ENCODE assay signal across 5 worm cellular contexts in genomic region chrII:14820460-14820859, ce11.
TF ChIP-seq lines count a peak whose summit lies in the region.

No protein-coding gene starts in this region.

TF ChIP-seq in whole organism, L1 larva, 84 proteins besides CTCF, POLR2A, EP300 and RAD21 (continues in another document):
- TF ChIP-seq elt-2 (tag; optimal IDR thresholded peaks at IDR 0.05; lab: Kevin White, UChicago) = no peak
- TF ChIP-seq ceh-88 (GFP tag; IDR thresholded peaks at IDR 0.05; lab: Robert Waterston, UW) = no peak
- no peak for TF ChIP-seq hlh-4 (tag; optimal IDR thresholded peaks at IDR 0.05; lab: Kevin White, UChicago)
- no peak for TF ChIP-seq Y116A8C.19 (tag; optimal IDR thresholded peaks at IDR 0.05; lab: Kevin White, UChicago; ENCODE audit: borderline replicate concordance)
- no peak for TF ChIP-seq mef-2 (tag; optimal IDR thresholded peaks at IDR 0.05; lab: Kevin White, UChicago)
- TF ChIP-seq lin-13 (GFP tag; optimal IDR thresholded peaks at IDR 0.05; lab: Kevin White, UChicago) = no peak
- no peak for TF ChIP-seq ets-5 (GFP tag; IDR thresholded peaks at IDR 0.05; lab: Robert Waterston, UW)
- no peak for TF ChIP-seq pax-3 (tag; optimal IDR thresholded peaks at IDR 0.05; lab: Kevin White, UChicago)
- TF ChIP-seq nhr-20 (tag; optimal IDR thresholded peaks at IDR 0.05; lab: Kevin White, UChicago) = no peak
- no peak for TF ChIP-seq ceh-63 (GFP tag; optimal IDR thresholded peaks at IDR 0.05; lab: Kevin White, UChicago)
- TF ChIP-seq C16A3.4 (tag; optimal IDR thresholded peaks at IDR 0.05; lab: Kevin White, UChicago) = no peak
- no peak for TF ChIP-seq hlh-17 (GFP tag; optimal IDR thresholded peaks at IDR 0.05; lab: Kevin White, UChicago; ENCODE audit: borderline replicate concordance)
- no peak for TF ChIP-seq F16B12.6 (tag; optimal IDR thresholded peaks at IDR 0.05; lab: Kevin White, UChicago)
- no peak for TF ChIP-seq aly-2 (tag; optimal IDR thresholded peaks at IDR 0.05; lab: Kevin White, UChicago)
- TF ChIP-seq nhr-11 (tag; optimal IDR thresholded peaks at IDR 0.05; lab: Kevin White, UChicago) = no peak
- TF ChIP-seq fkh-8 (tag; optimal IDR thresholded peaks at IDR 0.05; lab: Kevin White, UChicago) = peak; percentile 53
- no peak for TF ChIP-seq lin-15B (tag; optimal IDR thresholded peaks at IDR 0.05; lab: Kevin White, UChicago)
- no peak for TF ChIP-seq pag-3 (tag; optimal IDR thresholded peaks at IDR 0.05; lab: Kevin White, UChicago; ENCODE audit: borderline replicate concordance, insufficient read depth)

TF ChIP-seq in whole organism, L2 larva, 48 proteins besides CTCF, POLR2A, EP300 and RAD21:
- TF ChIP-seq fos-1 (tag; optimal IDR thresholded peaks at IDR 0.05; lab: Kevin White, UChicago) (peak; percentile 54), ztf-4 (tag; optimal IDR thresholded peaks at IDR 0.05; lab: Kevin White, UChicago) (no peak), nhr-12 (tag; optimal IDR thresholded peaks at IDR 0.05; lab: Kevin White, UChicago) (no peak), dmd-4 (tag; optimal IDR thresholded peaks at IDR 0.05; lab: Kevin White, UChicago) (no peak), unc-62 (GFP tag; optimal IDR thresholded peaks at IDR 0.05; lab: Kevin White, UChicago) (no peak), nhr-23 (tag; optimal IDR thresholded peaks at IDR 0.05; lab: Kevin White, UChicago) (no peak), lin-39 (tag; optimal IDR thresholded peaks at IDR 0.05; lab: Kevin White, UChicago) (no peak), ceh-82 (tag; optimal IDR thresholded peaks at IDR 0.05; lab: Kevin White, UChicago) (no peak), egl-27 (tag; optimal IDR thresholded peaks at IDR 0.05; lab: Kevin White, UChicago) (no peak), mab-5 (tag; optimal IDR thresholded peaks at IDR 0.05; lab: Kevin White, UChicago) (no peak), lin-13 (GFP tag; optimal IDR thresholded peaks at IDR 0.05; lab: Kevin White, UChicago) (no peak), peb-1 (tag; optimal IDR thresholded peaks at IDR 0.05; lab: Kevin White, UChicago) (no peak), nhr-237 (tag; optimal IDR thresholded peaks at IDR 0.05; lab: Kevin White, UChicago) (no peak), nhr-25 (tag; optimal IDR thresholded peaks at IDR 0.05; lab: Kevin White, UChicago) (no peak), C34F6.9 (tag; optimal IDR thresholded peaks at IDR 0.05; lab: Kevin White, UChicago) (peak; percentile 13), nhr-21 (tag; optimal IDR thresholded peaks at IDR 0.05; lab: Kevin White, UChicago) (peak; percentile 5), alr-1 (tag; optimal IDR thresholded peaks at IDR 0.05; lab: Kevin White, UChicago) (no peak)

TF ChIP-seq in whole organism, L3 larva, 47 proteins besides CTCF, POLR2A, EP300 and RAD21:
- peak; percentile 24 for TF ChIP-seq pqm-1 (tag; optimal IDR thresholded peaks at IDR 0.05; lab: Kevin White, UChicago)
- peak; percentile 2 for TF ChIP-seq pha-4 (tag; optimal IDR thresholded peaks at IDR 0.05; lab: Kevin White, UChicago)
- TF ChIP-seq skn-1 (tag; optimal IDR thresholded peaks at IDR 0.05; lab: Kevin White, UChicago) = peak; percentile 25
- no peak for TF ChIP-seq ZK546.5 (tag; optimal IDR thresholded peaks at IDR 0.05; lab: Kevin White, UChicago)
TF ChIP-seq in whole organism, L3 larva: peak in this region for 3.

TF ChIP-seq in whole organism, L4 larva, 104 proteins besides CTCF, POLR2A, EP300 and RAD21:
- TF ChIP-seq nhr-77 (tag; optimal IDR thresholded peaks at IDR 0.05; lab: Kevin White, UChicago) = peak; percentile 24
- TF ChIP-seq dmd-6 (GFP tag; IDR thresholded peaks at IDR 0.05; lab: Robert Waterston, UW) = peak; percentile 40; the same call in 1 of the 2 replicates
- no peak for TF ChIP-seq mep-1 (tag; optimal IDR thresholded peaks at IDR 0.05; lab: Kevin White, UChicago)
- TF ChIP-seq lin-38 (GFP tag; IDR thresholded peaks at IDR 0.05; lab: Robert Waterston, UW) = no peak
- TF ChIP-seq ZK546.5 (tag; optimal IDR thresholded peaks at IDR 0.05; lab: Kevin White, UChicago) = no peak
- TF ChIP-seq lin-39 (tag; optimal IDR thresholded peaks at IDR 0.05; lab: Kevin White, UChicago) = no peak
- TF ChIP-seq unc-130 (GFP tag; optimal IDR thresholded peaks at IDR 0.05; lab: Kevin White, UChicago) = no peak
- TF ChIP-seq hlh-30 (tag; optimal IDR thresholded peaks at IDR 0.05; lab: Kevin White, UChicago; ENCODE audit: insufficient read depth) = peak; percentile 1
- no peak for TF ChIP-seq pha-4 (GFP tag; IDR thresholded peaks at IDR 0.05; lab: Robert Waterston, UW)
- peak; percentile 60 for TF ChIP-seq pha-4 (tag; optimal IDR thresholded peaks at IDR 0.05; lab: Kevin White, UChicago)
- TF ChIP-seq aha-1 (tag; lab: Kevin White, UChicago) = peak; percentile 63
- TF ChIP-seq R02D3.7 (tag; optimal IDR thresholded peaks at IDR 0.05; lab: Kevin White, UChicago) = no peak
- TF ChIP-seq dve-1 (tag; optimal IDR thresholded peaks at IDR 0.05; lab: Kevin White, UChicago; ENCODE audit: insufficient read depth) = peak; percentile 8
- TF ChIP-seq duxl-1 (tag; optimal IDR thresholded peaks at IDR 0.05; lab: Kevin White, UChicago; ENCODE audit: poor library complexity) = no peak
- TF ChIP-seq T20F7.1 (GFP tag; optimal IDR thresholded peaks at IDR 0.05; lab: Kevin White, UChicago) = no peak
- peak; percentile 28 for TF ChIP-seq nhr-28 (tag; optimal IDR thresholded peaks at IDR 0.05; lab: Kevin White, UChicago)

TF ChIP-seq in whole organism, young adult, 124 proteins besides CTCF, POLR2A, EP300 and RAD21:
- TF ChIP-seq mxl-1 (tag; optimal IDR thresholded peaks at IDR 0.05; lab: Kevin White, UChicago) (no peak), nhr-80 (tag; optimal IDR thresholded peaks at IDR 0.05; lab: Kevin White, UChicago) (peak; percentile 16)
